Fruit fly (Drosophila melanogaster) whole organism, embryonic: ENCODE measurements around the gene CG32544.

Experiments used
- Bgb ChIP-seq: fragments of 200-800 bp; sonication (Bioruptor generic); IDR thresholded peaks from 2 replicates; pipeline ENCODE4 v1.3.6; 2022; ENCODE audit warnings: missing biosample characterization, missing genetic modification characterization; ENCODE audit not compliant: partially characterized antibody
- CG10543 ChIP-seq: fragments of 200-800 bp; sonication (Bioruptor generic); optimal IDR thresholded peaks from 3 replicates; lab custom pipeline; 2017; ENCODE audit warnings: missing biosample characterization, mild to moderate bottlenecking, missing genetic modification characterization, moderate library complexity
- CG10959 ChIP-seq: fragments of 200-800 bp; sonication (Bioruptor generic); IDR thresholded peaks from 2 replicates; pipeline ENCODE4 v1.3.6; 2022; ENCODE audit warnings: missing biosample characterization, missing genetic modification characterization
- CG11696 ChIP-seq: fragments of 200-800 bp; sonication (Bioruptor generic); IDR thresholded peaks from 2 replicates; pipeline ENCODE4 v1.3.6; 2022; ENCODE audit warnings: missing biosample characterization, missing genetic modification characterization
- CG12104 ChIP-seq: fragments of 200-800 bp; sonication (Bioruptor generic); optimal IDR thresholded peaks from 3 replicates; lab custom pipeline; 2016; ENCODE audit warnings: missing biosample characterization, missing genetic modification characterization
- CG12769 ChIP-seq: fragments of 200-800 bp; sonication (Bioruptor generic); optimal IDR thresholded peaks from 2 replicates; lab custom pipeline; 2019; ENCODE audit warnings: missing biosample characterization, mild to moderate bottlenecking, missing genetic modification characterization, moderate library complexity
- CG13624 ChIP-seq: fragments of 200-800 bp; sonication (Bioruptor generic); optimal IDR thresholded peaks from 2 replicates; lab custom pipeline; 2016; ENCODE audit warnings: missing biosample characterization, missing genetic modification characterization
- CG14965 ChIP-seq: fragments of 200-800 bp; sonication (Bioruptor generic); optimal IDR thresholded peaks from 2 replicates; lab custom pipeline; 2016; ENCODE audit warnings: missing biosample characterization, missing genetic modification characterization, borderline replicate concordance
- CG15073 ChIP-seq: fragments of 200-800 bp; sonication (Bioruptor generic); optimal IDR thresholded peaks from 2 replicates; lab custom pipeline; 2016; ENCODE audit warnings: missing biosample characterization, missing genetic modification characterization
- CG15514 ChIP-seq: fragments of 200-800 bp; sonication (Bioruptor generic); optimal IDR thresholded peaks from 3 replicates; lab custom pipeline; 2017; ENCODE audit warnings: missing biosample characterization, missing genetic modification characterization, mild to moderate bottlenecking, moderate library complexity, missing genetic modification reagents
- CG1602 ChIP-seq: fragments of 200-800 bp; sonication (Bioruptor generic); optimal IDR thresholded peaks from 3 replicates; lab custom pipeline; 2016; ENCODE audit warnings: missing biosample characterization, missing genetic modification characterization
- CG3407 ChIP-seq: fragments of 200-800 bp; sonication (Bioruptor generic); optimal IDR thresholded peaks from 2 replicates; lab custom pipeline; 2018; ENCODE audit warnings: missing biosample characterization, mild to moderate bottlenecking, missing genetic modification characterization
- CG34376 ChIP-seq: fragments of 200-800 bp; sonication (Bioruptor generic); optimal IDR thresholded peaks from 2 replicates; lab custom pipeline; 2018; ENCODE audit warnings: missing biosample characterization, mild to moderate bottlenecking, missing genetic modification characterization
- CG3995 ChIP-seq: fragments of 200-800 bp; sonication (Bioruptor generic); optimal IDR thresholded peaks from 3 replicates; lab custom pipeline; 2016; ENCODE audit warnings: missing biosample characterization, missing genetic modification characterization
- CG4820 ChIP-seq: fragments of 200-800 bp; sonication (Bioruptor generic); optimal IDR thresholded peaks from 3 replicates; lab custom pipeline; 2016; ENCODE audit warnings: missing biosample characterization, missing genetic modification characterization
- CG4854 ChIP-seq: fragments of 200-800 bp; sonication (Bioruptor generic); optimal IDR thresholded peaks from 2 replicates; lab custom pipeline; 2016; ENCODE audit warnings: missing biosample characterization, missing genetic modification characterization, inconsistent platforms
- CG5245 ChIP-seq: fragments of 200-800 bp; sonication (Bioruptor generic); optimal IDR thresholded peaks from 3 replicates; lab custom pipeline; 2016; ENCODE audit warnings: missing biosample characterization, missing genetic modification characterization
- CG5953 ChIP-seq: fragments of 200-800 bp; sonication (Bioruptor generic); IDR thresholded peaks from 2 replicates; pipeline ENCODE4 v1.3.6; 2022; ENCODE audit warnings: missing biosample characterization, missing genetic modification characterization
- CG9876 ChIP-seq: fragments of 200-800 bp; sonication (Bioruptor generic); optimal IDR thresholded peaks from 2 replicates; lab custom pipeline; 2016; ENCODE audit warnings: missing biosample characterization, missing genetic modification characterization
- Camta ChIP-seq: fragments of 200-800 bp; sonication (Bioruptor generic); optimal IDR thresholded peaks from 2 replicates; lab custom pipeline; 2016; ENCODE audit warnings: missing biosample characterization, missing genetic modification characterization
- D19A ChIP-seq: fragments of 200-800 bp; optimal IDR thresholded peaks from 3 replicates; lab custom pipeline; 2019; ENCODE audit warnings: missing biosample characterization, mild to moderate bottlenecking, missing genetic modification characterization, moderate library complexity
- Dref ChIP-seq: fragments of 200-800 bp; sonication (Bioruptor generic); IDR thresholded peaks from 2 replicates; pipeline ENCODE4 v1.3.6; 2022; ENCODE audit warnings: missing biosample characterization, missing genetic modification characterization
- Ets65A ChIP-seq: fragments of 200-800 bp; sonication (Bioruptor generic); peaks from one replicate; lab custom pipeline; 2016; ENCODE audit warnings: missing biosample characterization, missing genetic modification characterization
- Hr3 ChIP-seq: fragments of 200-800 bp; sonication (Bioruptor generic); optimal IDR thresholded peaks from 3 replicates; lab custom pipeline; 2016; ENCODE audit warnings: missing biosample characterization, missing genetic modification characterization
- Lpt ChIP-seq: fragments of >200 bp; optimal IDR thresholded peaks from 2 replicates; lab custom pipeline; 2018; ENCODE audit warnings: missing biosample characterization, missing genetic modification characterization
- Myb ChIP-seq: fragments of 200-800 bp; sonication (Bioruptor generic); optimal IDR thresholded peaks from 2 replicates; lab custom pipeline; 2016; ENCODE audit warnings: missing biosample characterization, missing genetic modification characterization
- Nf-YB ChIP-seq: fragments of 200-800 bp; sonication (Bioruptor generic); optimal IDR thresholded peaks from 3 replicates; lab custom pipeline; 2019; ENCODE audit warnings: missing biosample characterization, mild to moderate bottlenecking, missing genetic modification characterization, moderate library complexity
- Nf-YC ChIP-seq: fragments of 200-800 bp; optimal IDR thresholded peaks from 3 replicates; lab custom pipeline; 2019; ENCODE audit warnings: missing biosample characterization, mild to moderate bottlenecking, missing genetic modification characterization, moderate library complexity
- abd-A ChIP-seq: fragments of 200-800 bp; sonication (Bioruptor generic); optimal IDR thresholded peaks from 3 replicates; lab custom pipeline; 2019; ENCODE audit warnings: missing biosample characterization, mild to moderate bottlenecking, missing genetic modification characterization, moderate library complexity
- amos ChIP-seq: fragments of 200-800 bp; sonication (Bioruptor generic); IDR thresholded peaks from 2 replicates; pipeline ENCODE4 v1.3.6; 2022; ENCODE audit warnings: missing biosample characterization, missing genetic modification characterization; ENCODE audit not compliant: partially characterized antibody
- az2 ChIP-seq: fragments of 200-800 bp; sonication (Bioruptor generic); optimal IDR thresholded peaks from 3 replicates; lab custom pipeline; 2016; ENCODE audit warnings: missing biosample characterization, missing genetic modification characterization
- bab2 ChIP-seq: fragments of 200-800 bp; sonication (Bioruptor generic); optimal IDR thresholded peaks from 2 replicates; lab custom pipeline; 2016; ENCODE audit warnings: missing biosample characterization, missing genetic modification characterization
- bbx ChIP-seq: fragments of 200-800 bp; sonication (Bioruptor generic); IDR thresholded peaks from 2 replicates; pipeline ENCODE4 v1.3.6; 2022; ENCODE audit warnings: missing biosample characterization, missing genetic modification characterization; ENCODE audit not compliant: partially characterized antibody
- chinmo ChIP-seq: fragments of 200-800 bp; sonication (Bioruptor generic); IDR thresholded peaks from 4 replicates; pipeline ENCODE4 v1.3.6; 2022; ENCODE audit warnings: missing biosample characterization, missing genetic modification characterization; ENCODE audit not compliant: partially characterized antibody
- chm ChIP-seq: fragments of 200-800 bp; sonication (Bioruptor generic); IDR thresholded peaks from 2 replicates; pipeline ENCODE4 v1.3.6; 2022; ENCODE audit warnings: missing biosample characterization, missing genetic modification characterization
- crc ChIP-seq: fragments of 200-800 bp; sonication (Bioruptor generic); optimal IDR thresholded peaks from 2 replicates; lab custom pipeline; 2016; ENCODE audit warnings: missing biosample characterization, missing genetic modification characterization
- crol ChIP-seq: fragments of 200-800 bp; sonication (Bioruptor generic); IDR thresholded peaks from 2 replicates; pipeline ENCODE4 v1.3.6; 2022; ENCODE audit warnings: missing biosample characterization, missing genetic modification characterization
- dimm ChIP-seq: fragments of 200-800 bp; sonication (Bioruptor generic); IDR thresholded peaks from 2 replicates; pipeline ENCODE4 v1.3.6; 2022; ENCODE audit warnings: missing biosample characterization, missing genetic modification characterization
- exex ChIP-seq: fragments of 200-800 bp; sonication (Bioruptor generic); optimal IDR thresholded peaks from 4 replicates; lab custom pipeline; 2018; ENCODE audit warnings: missing biosample characterization, mild to moderate bottlenecking, missing genetic modification characterization, moderate library complexity
- fd96Cb ChIP-seq: fragments of 200-800 bp; sonication (Bioruptor generic); optimal IDR thresholded peaks from 2 replicates; lab custom pipeline; 2018; ENCODE audit warnings: missing biosample characterization, mild to moderate bottlenecking, missing genetic modification characterization, moderate library complexity
- fru ChIP-seq: fragments of >200 bp; optimal IDR thresholded peaks from 2 replicates; lab custom pipeline; 2017
- grn ChIP-seq: fragments of 200-800 bp; sonication (Bioruptor generic); optimal IDR thresholded peaks from 3 replicates; lab custom pipeline; 2017; ENCODE audit warnings: missing biosample characterization, missing genetic modification characterization
- kah ChIP-seq: fragments of 200-800 bp; sonication (Bioruptor generic); optimal IDR thresholded peaks from 2 replicates; lab custom pipeline; 2018; ENCODE audit warnings: missing biosample characterization, mild to moderate bottlenecking, missing genetic modification characterization
- nerfin-1 ChIP-seq: fragments of 200-800 bp; sonication (Bioruptor generic); optimal IDR thresholded peaks from 3 replicates; lab custom pipeline; 2019; ENCODE audit warnings: missing biosample characterization, mild to moderate bottlenecking, missing genetic modification characterization, moderate library complexity
- nom ChIP-seq: fragments of 200-800 bp; sonication (Bioruptor generic); optimal IDR thresholded peaks from 2 replicates; lab custom pipeline; 2017; ENCODE audit warnings: missing biosample characterization, missing genetic modification characterization, mild to moderate bottlenecking, moderate library complexity, missing genetic modification reagents
- p53 ChIP-seq: fragments of 200-800 bp; sonication (Bioruptor generic); optimal IDR thresholded peaks from 2 replicates; lab custom pipeline; 2016; ENCODE audit warnings: missing biosample characterization, missing genetic modification characterization
- pros ChIP-seq: fragments of 200-800 bp; sonication (Bioruptor generic); optimal IDR thresholded peaks from 3 replicates; lab custom pipeline; 2019; ENCODE audit warnings: missing biosample characterization, mild to moderate bottlenecking, missing genetic modification characterization, moderate library complexity
- scrt ChIP-seq: fragments of 200-800 bp; sonication (Bioruptor generic); optimal IDR thresholded peaks from 2 replicates; lab custom pipeline; 2018; ENCODE audit warnings: missing biosample characterization, mild to moderate bottlenecking, missing genetic modification characterization, moderate library complexity
- tio ChIP-seq: fragments of 200-800 bp; sonication (Bioruptor generic); optimal IDR thresholded peaks from 2 replicates; lab custom pipeline; 2017; ENCODE audit warnings: missing biosample characterization, missing genetic modification characterization, inconsistent platforms
- vvl ChIP-seq: fragments of 200-800 bp; sonication (Bioruptor generic); IDR thresholded peaks from 2 replicates; pipeline ENCODE4 v1.3.6; 2022; ENCODE audit warnings: missing biosample characterization, missing genetic modification characterization
- wek ChIP-seq: fragments of 200-800 bp; sonication (Bioruptor generic); optimal IDR thresholded peaks from 3 replicates; lab custom pipeline; 2018; ENCODE audit warnings: missing biosample characterization, mild to moderate bottlenecking, missing genetic modification characterization, moderate library complexity

Gene CG32544

DNA sequence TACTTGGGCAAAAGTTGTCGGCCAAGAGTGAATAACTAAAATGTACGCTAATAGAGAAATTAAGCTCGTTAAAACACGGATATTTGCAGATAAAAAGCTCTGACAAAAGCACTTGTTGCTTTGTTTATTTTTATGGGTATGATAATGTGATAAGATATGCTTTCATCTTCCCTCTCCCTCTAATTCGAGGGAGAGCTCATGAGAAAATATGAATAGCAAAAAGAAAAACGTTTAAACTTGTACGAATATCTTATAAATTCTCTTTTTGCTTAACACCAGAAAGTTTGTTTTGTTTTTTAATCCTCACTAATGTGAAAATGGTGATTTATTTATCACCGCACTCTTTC is 11.1 kb upstream of the CG32544 start:
- TF ChIP-seq Hr3 (GFP tag; lab: Kevin White, UChicago) = no peak
- no peak for TF ChIP-seq CG12104
- no peak for TF ChIP-seq CG15073 (GFP tag; lab: Kevin White, UChicago)
- peak; percentile 7 for TF ChIP-seq grn
- no peak for TF ChIP-seq p53 (GFP tag; lab: Kevin White, UChicago)
- TF ChIP-seq chinmo (GFP tag; lab: Robert Waterston, UW) = 0 out of 4 replicates have a peak, but pooled peaks have one; percentile 12
- peak; percentile 57; the same call in 1 of the 2 replicates for TF ChIP-seq Dref
- no peak for TF ChIP-seq D19A (tag; lab: Kevin White, UChicago)
- peak; percentile 43; the same call in 1 of the 2 replicates for TF ChIP-seq amos (GFP tag; lab: Robert Waterston, UW)
- no peak for TF ChIP-seq wek (GFP tag; lab: Kevin White, UChicago)
- TF ChIP-seq scrt (GFP tag; lab: Kevin White, UChicago) = peak; percentile 69
- no peak for TF ChIP-seq CG14965 (GFP tag; lab: Kevin White, UChicago)
- peak; percentile 18; the same call in 1 of the 2 replicates for TF ChIP-seq bbx (GFP tag; lab: Robert Waterston, UW)
- peak; percentile 58 for TF ChIP-seq kah
- peak; percentile 50 for TF ChIP-seq exex (tag; lab: Kevin White, UChicago)
- peak; percentile 83 for TF ChIP-seq abd-A (tag; lab: Kevin White, UChicago)
- TF ChIP-seq CG3995 (GFP tag; lab: Kevin White, UChicago) = no peak
- TF ChIP-seq Bgb (GFP tag; lab: Robert Waterston, UW) = peak; percentile 26; the same call in 1 of the 2 replicates
- no peak for TF ChIP-seq vvl (GFP tag; lab: Robert Waterston, UW)
- no peak for TF ChIP-seq CG12769 (tag; lab: Kevin White, UChicago)

dm6 chrX:18857356-18857807 is 2.7 kb upstream of the CG32544 start, which contains the start of gene CG7322:
Gene CG7322 (minus strand): TSS chrX:18857757.
- TF ChIP-seq amos (GFP tag; lab: Robert Waterston, UW) = no peak
- no peak for TF ChIP-seq Myb (GFP tag; lab: Kevin White, UChicago)
- TF ChIP-seq CG13624 (GFP tag; lab: Kevin White, UChicago) = no peak
- TF ChIP-seq nerfin-1 (tag; lab: Kevin White, UChicago) = no peak
- peak; percentile 82 for TF ChIP-seq Nf-YC (tag; lab: Kevin White, UChicago)
- peak; percentile 10 for TF ChIP-seq CG15514
- no peak for TF ChIP-seq CG4854
- TF ChIP-seq CG5245 (GFP tag; lab: Kevin White, UChicago) = no peak
- TF ChIP-seq chm (GFP tag; lab: Robert Waterston, UW) = no peak
- peak; percentile 74 for TF ChIP-seq Nf-YB (GFP tag; lab: Kevin White, UChicago)
- no peak for TF ChIP-seq CG1602
- no peak for TF ChIP-seq bab2 (GFP tag; lab: Kevin White, UChicago)
- TF ChIP-seq CG4820 = no peak
- TF ChIP-seq CG5953 = no peak
- TF ChIP-seq Lpt (GFP tag; lab: Kevin White, UChicago) = no peak
- TF ChIP-seq tio (GFP tag; lab: Kevin White, UChicago) = no peak
- peak; percentile 12 for TF ChIP-seq Ets65A (GFP tag; lab: Kevin White, UChicago)
- peak; percentile 96 for TF ChIP-seq CG34376 (GFP tag; lab: Kevin White, UChicago)
- TF ChIP-seq CG11696 = no peak
- TF ChIP-seq Camta (GFP tag; lab: Kevin White, UChicago) = no peak
- TF ChIP-seq az2 = no peak
- TF ChIP-seq pros (GFP tag; lab: Kevin White, UChicago) = no peak
- TF ChIP-seq CG10543 = peak; percentile 15
- TF ChIP-seq nom = peak; percentile 32
- TF ChIP-seq dimm (GFP tag; lab: Robert Waterston, UW) = no peak
- TF ChIP-seq crc (GFP tag; lab: Kevin White, UChicago) = no peak
- TF ChIP-seq crol (GFP tag; lab: Robert Waterston, UW) = peak; percentile 75
- no peak for TF ChIP-seq fru (lab: Kevin White, UChicago)
- TF ChIP-seq fd96Cb (tag; lab: Kevin White, UChicago) = no peak
- TF ChIP-seq CG9876 (GFP tag; lab: Kevin White, UChicago) = no peak
- no peak for TF ChIP-seq CG10959
- no peak for TF ChIP-seq CG3407 (GFP tag; lab: Kevin White, UChicago)
